Worm (Caenorhabditis elegans): ENCODE data around the gene Y41C4A.8.

The Y41C4A.8 gene

ce11 chrIII:11694506-11694947, 14.1 kb downstream of the Y41C4A.8 start:
- no peak for TF ChIP-seq dao-5 (tag; optimal IDR thresholded peaks at IDR 0.05)
- TF ChIP-seq him-1 (tag; optimal IDR thresholded peaks at IDR 0.05): no peak
- no peak for TF ChIP-seq W03F9.2 (tag; optimal IDR thresholded peaks at IDR 0.05)

ce11 chrIII:11692380-11692779, 16.2 kb downstream of the Y41C4A.8 start:
- TF ChIP-seq dao-5 (tag; optimal IDR thresholded peaks at IDR 0.05) (no peak), W03F9.2 (tag; optimal IDR thresholded peaks at IDR 0.05) (no peak), him-1 (tag; optimal IDR thresholded peaks at IDR 0.05) (no peak)

ce11 chrIII:11689887-11690286, 18.7 kb downstream of the Y41C4A.8 start:
- TF ChIP-seq him-1 (tag; optimal IDR thresholded peaks at IDR 0.05): no peak
- no peak for TF ChIP-seq dao-5 (tag; optimal IDR thresholded peaks at IDR 0.05)
- no peak for TF ChIP-seq W03F9.2 (tag; optimal IDR thresholded peaks at IDR 0.05)

ce11 chrIII:11689303-11689702, 19.3 kb downstream of the Y41C4A.8 start:
- TF ChIP-seq dao-5 (tag; optimal IDR thresholded peaks at IDR 0.05) (no peak), him-1 (tag; optimal IDR thresholded peaks at IDR 0.05) (no peak), W03F9.2 (tag; optimal IDR thresholded peaks at IDR 0.05) (peak; percentile 48)

- TF ChIP-seq W03F9.2 (tag; optimal IDR thresholded peaks at IDR 0.05): no peak
- TF ChIP-seq dao-5 (tag; optimal IDR thresholded peaks at IDR 0.05): no peak
- TF ChIP-seq him-1 (tag; optimal IDR thresholded peaks at IDR 0.05): no peak
Observed at ce11 chrIII:11684770-11685169, 23.9 kb downstream of the Y41C4A.8 start.

- TF ChIP-seq W03F9.2 (tag; optimal IDR thresholded peaks at IDR 0.05) (no peak), dao-5 (tag; optimal IDR thresholded peaks at IDR 0.05) (no peak), him-1 (tag; optimal IDR thresholded peaks at IDR 0.05) (no peak)
Observed at ce11 chrIII:11683790-11684189, 24.8 kb downstream of the Y41C4A.8 start.

ce11 chrIII:11683038-11683437, 25.6 kb downstream of the Y41C4A.8 start:
- TF ChIP-seq him-1 (tag; optimal IDR thresholded peaks at IDR 0.05): no peak

- TF ChIP-seq him-1 (tag; optimal IDR thresholded peaks at IDR 0.05) (no peak), W03F9.2 (tag; optimal IDR thresholded peaks at IDR 0.05) (no peak), dao-5 (tag; optimal IDR thresholded peaks at IDR 0.05) (no peak)
Observed at ce11 chrIII:11681461-11682014, 27.1 kb downstream of the Y41C4A.8 start.

- no peak for TF ChIP-seq dao-5 (tag; optimal IDR thresholded peaks at IDR 0.05)
- no peak for TF ChIP-seq him-1 (tag; optimal IDR thresholded peaks at IDR 0.05)
- no peak for TF ChIP-seq W03F9.2 (tag; optimal IDR thresholded peaks at IDR 0.05)
Observed at ce11 chrIII:11680514-11680913, 28.1 kb downstream of the Y41C4A.8 start.

ce11 chrIII:11669008-11669407, 39.6 kb downstream of the Y41C4A.8 start:
- TF ChIP-seq W03F9.2 (tag; optimal IDR thresholded peaks at IDR 0.05) (no peak), him-1 (tag; optimal IDR thresholded peaks at IDR 0.05) (no peak), dao-5 (tag; optimal IDR thresholded peaks at IDR 0.05) (no peak)

ce11 chrIII:11666819-11667218, 41.8 kb downstream of the Y41C4A.8 start:
- TF ChIP-seq dao-5 (tag; optimal IDR thresholded peaks at IDR 0.05) (no peak), W03F9.2 (tag; optimal IDR thresholded peaks at IDR 0.05) (no peak), him-1 (tag; optimal IDR thresholded peaks at IDR 0.05) (no peak)

- TF ChIP-seq him-1 (tag; optimal IDR thresholded peaks at IDR 0.05) (no peak), W03F9.2 (tag; optimal IDR thresholded peaks at IDR 0.05) (no peak), dao-5 (tag; optimal IDR thresholded peaks at IDR 0.05) (no peak)
Observed at ce11 chrIII:11663400-11663799, 45.2 kb downstream of the Y41C4A.8 start.

- no peak for TF ChIP-seq W03F9.2 (tag; optimal IDR thresholded peaks at IDR 0.05)
- TF ChIP-seq him-1 (tag; optimal IDR thresholded peaks at IDR 0.05): no peak
- TF ChIP-seq dao-5 (tag; optimal IDR thresholded peaks at IDR 0.05): no peak
Observed at ce11 chrIII:11660736-11661135, 47.9 kb downstream of the Y41C4A.8 start.

- TF ChIP-seq W03F9.2 (tag; optimal IDR thresholded peaks at IDR 0.05) (no peak), him-1 (tag; optimal IDR thresholded peaks at IDR 0.05) (no peak), dao-5 (tag; optimal IDR thresholded peaks at IDR 0.05) (no peak)
Observed at ce11 chrIII:11659804-11660203, 48.8 kb downstream of the Y41C4A.8 start.

- TF ChIP-seq him-1 (tag; optimal IDR thresholded peaks at IDR 0.05) (peak; percentile 33), dao-5 (tag; optimal IDR thresholded peaks at IDR 0.05) (no peak), W03F9.2 (tag; optimal IDR thresholded peaks at IDR 0.05) (peak; percentile 83)
Observed at ce11 chrIII:11657185-11657817, 51.3 kb downstream of the Y41C4A.8 start, which contains the start of gene crh-1. crh-1 (plus strand) TSS chrIII:11657767.

All from whole organism, L4/young adult.